Fruit fly (Drosophila melanogaster) whole organism, pupa: ENCODE results near the gene CG1116.

ENCODE experiments used
- CG10348 ChIP-seq: fragments of 200-800 bp; sonication (Bioruptor generic); IDR thresholded peaks from 2 replicates; pipeline ENCODE4 v1.3.6; 2022; ENCODE audit warnings: missing biosample characterization, missing genetic modification characterization
- CG12605 ChIP-seq: fragments of 200-800 bp; sonication (Bioruptor generic); IDR thresholded peaks from 2 replicates; pipeline ENCODE4 v1.3.6; 2022; ENCODE audit warnings: missing biosample characterization, missing genetic modification characterization
- CG13204 ChIP-seq: fragments of 200-800 bp; sonication (Bioruptor generic); optimal IDR thresholded peaks from 2 replicates; lab custom pipeline; 2018; ENCODE audit warnings: missing biosample characterization, mild to moderate bottlenecking, missing genetic modification characterization, moderate library complexity
- CG14655 ChIP-seq: fragments of 200-800 bp; sonication (Bioruptor generic); optimal IDR thresholded peaks from 3 replicates; lab custom pipeline; 2017; ENCODE audit warnings: mild to moderate bottlenecking, missing biosample characterization, missing genetic modification reagents, missing genetic modification characterization
- CG15710 ChIP-seq: fragments of 200-800 bp; sonication (Bioruptor generic); optimal IDR thresholded peaks from 2 replicates; lab custom pipeline; 2018; ENCODE audit warnings: missing biosample characterization, mild to moderate bottlenecking, missing genetic modification characterization, moderate library complexity
- CG17806 ChIP-seq: fragments of 200-800 bp; sonication (Bioruptor generic); optimal IDR thresholded peaks from 2 replicates; lab custom pipeline; 2018; ENCODE audit warnings: missing biosample characterization, mild to moderate bottlenecking, missing genetic modification characterization, moderate library complexity
- CG32121 ChIP-seq: fragments of 200-800 bp; sonication (Bioruptor generic); IDR thresholded peaks from 2 replicates; pipeline ENCODE4 v1.3.6; 2022; ENCODE audit warnings: missing biosample characterization, missing genetic modification characterization
- CG34367 ChIP-seq: fragments of 200-800 bp; sonication (Bioruptor generic); optimal IDR thresholded peaks from 2 replicates; lab custom pipeline; 2018; ENCODE audit warnings: missing biosample characterization, mild to moderate bottlenecking, missing genetic modification characterization
- CG4496 ChIP-seq: fragments of 200-800 bp; sonication (Bioruptor generic); IDR thresholded peaks from 3 replicates; pipeline ENCODE4 v1.3.6; 2022; ENCODE audit warnings: missing biosample characterization, missing genetic modification characterization
- CG8159 ChIP-seq: fragments of 200-800 bp; sonication (Bioruptor generic); optimal IDR thresholded peaks from 3 replicates; lab custom pipeline; 2018; ENCODE audit warnings: missing biosample characterization, mild to moderate bottlenecking, missing genetic modification characterization, moderate library complexity
- CG8301 ChIP-seq: fragments of 200-800 bp; sonication (Bioruptor generic); optimal IDR thresholded peaks from 2 replicates; lab custom pipeline; 2018; ENCODE audit warnings: missing biosample characterization, mild to moderate bottlenecking, missing genetic modification characterization
- CG9948 ChIP-seq: fragments of 200-800 bp; sonication (Bioruptor generic); optimal IDR thresholded peaks from 2 replicates; lab custom pipeline; 2018; ENCODE audit warnings: missing biosample characterization, mild to moderate bottlenecking, missing genetic modification characterization, moderate library complexity
- D1 ChIP-seq: fragments of 200-800 bp; sonication (Bioruptor generic); optimal IDR thresholded peaks from 2 replicates; lab custom pipeline; 2018; ENCODE audit warnings: missing biosample characterization, mild to moderate bottlenecking, missing genetic modification characterization, moderate library complexity
- EcR ChIP-seq: fragments of 200-800 bp; sonication (Bioruptor generic); optimal IDR thresholded peaks from 3 replicates; lab custom pipeline; 2019; ENCODE audit warnings: missing biosample characterization, missing genetic modification characterization, mild to moderate bottlenecking, moderate library complexity, missing genetic modification reagents
- Ets98B ChIP-seq: fragments of 200-800 bp; sonication (Bioruptor generic); IDR thresholded peaks from 2 replicates; pipeline ENCODE4 v1.3.6; 2022; ENCODE audit warnings: missing biosample characterization, missing genetic modification characterization
- Pif1A ChIP-seq: fragments of 200-800 bp; sonication (Bioruptor generic); optimal IDR thresholded peaks from 3 replicates; lab custom pipeline; 2016; ENCODE audit warnings: missing biosample characterization, missing genetic modification characterization
- Pif1B ChIP-seq: fragments of 200-800 bp; sonication (Bioruptor generic); optimal IDR thresholded peaks from 3 replicates; lab custom pipeline; 2016; ENCODE audit warnings: missing biosample characterization, missing genetic modification characterization
- Snoo ChIP-seq: fragments of 200-800 bp; sonication (Bioruptor generic); optimal IDR thresholded peaks from 3 replicates; lab custom pipeline; 2017; ENCODE audit warnings: missing biosample characterization, mild to moderate bottlenecking, missing genetic modification characterization, inconsistent platforms
- fd96Ca ChIP-seq: fragments of 200-800 bp; sonication (Bioruptor generic); IDR thresholded peaks from 3 replicates; pipeline ENCODE4 v1.3.6; 2022; ENCODE audit warnings: missing biosample characterization, missing genetic modification characterization
- gl ChIP-seq: fragments of 200-800 bp; sonication (Bioruptor generic); optimal IDR thresholded peaks from 2 replicates; lab custom pipeline; 2018; ENCODE audit warnings: missing biosample characterization, mild to moderate bottlenecking, missing genetic modification characterization
- rn ChIP-seq: fragments of 200-800 bp; sonication (Bioruptor generic); IDR thresholded peaks from 2 replicates; pipeline ENCODE4 v1.3.6; 2022; ENCODE audit warnings: missing biosample characterization, missing genetic modification characterization

The CG1116 gene

dm6 chr3R:5263311-5264250 lies 44.1 kb downstream of the CG1116 start:
- TF ChIP-seq CG8159 (tag; lab: Kevin White, UChicago) (peak; percentile 81), CG17806 (tag; lab: Kevin White, UChicago) (peak; percentile 62), D1 (peak; percentile 49), CG13204 (peak; percentile 44), rn (GFP tag; lab: Robert Waterston, UW) (no peak), CG9948 (tag; lab: Kevin White, UChicago) (peak; percentile 77), CG15710 (tag; lab: Kevin White, UChicago) (peak; percentile 77), CG34367 (peak; percentile 37), Ets98B (GFP tag; lab: Robert Waterston, UW) (no peak), Pif1B (GFP tag; lab: Kevin White, UChicago) (peak; percentile 61), fd96Ca (GFP tag; lab: Robert Waterston, UW) (0 out of 3 replicates have a peak, but pooled peaks have one; percentile 44), Snoo (tag; lab: Kevin White, UChicago) (peak; percentile 36), EcR (GFP tag; lab: Kevin White, UChicago) (peak; percentile 94), CG14655 (GFP tag; lab: Kevin White, UChicago) (peak; percentile 65), CG32121 (GFP tag; lab: Robert Waterston, UW) (0 out of 2 replicates have a peak, but pooled peaks have one; percentile 57), gl (tag; lab: Kevin White, UChicago) (no peak), CG4496 (GFP tag; lab: Robert Waterston, UW) (0 out of 3 replicates have a peak, but pooled peaks have one; percentile 12), CG10348 (no peak), CG12605 (GFP tag; lab: Robert Waterston, UW) (no peak), CG8301 (peak; percentile 28), Pif1A (GFP tag; lab: Kevin White, UChicago) (peak; percentile 56)

dm6 chr3R:5264251-5265098 lies 45.0 kb downstream of the CG1116 start:
- TF ChIP-seq CG8159 (tag; lab: Kevin White, UChicago) (peak; percentile 70), CG9948 (tag; lab: Kevin White, UChicago) (peak; percentile 44), CG13204 (no peak), CG32121 (GFP tag; lab: Robert Waterston, UW) (no peak), CG14655 (GFP tag; lab: Kevin White, UChicago) (peak; percentile 64), CG12605 (GFP tag; lab: Robert Waterston, UW) (peak; percentile 26; the same call in 1 of the 2 replicates), CG17806 (tag; lab: Kevin White, UChicago) (peak; percentile 33), CG4496 (GFP tag; lab: Robert Waterston, UW) (peak; percentile 44; the same call in 1 of the 3 replicates), CG15710 (tag; lab: Kevin White, UChicago) (peak; percentile 53), rn (GFP tag; lab: Robert Waterston, UW) (no peak), D1 (no peak), gl (tag; lab: Kevin White, UChicago) (peak; percentile 38), CG10348 (no peak), Ets98B (GFP tag; lab: Robert Waterston, UW) (no peak; the same call in 1 of the 2 replicates), Pif1A (GFP tag; lab: Kevin White, UChicago) (peak; percentile 29), fd96Ca (GFP tag; lab: Robert Waterston, UW) (no peak), CG8301 (peak; percentile 53), Pif1B (GFP tag; lab: Kevin White, UChicago) (peak; percentile 52), EcR (GFP tag; lab: Kevin White, UChicago) (no peak), Snoo (tag; lab: Kevin White, UChicago) (peak; percentile 54), CG34367 (peak; percentile 50)

- no peak for TF ChIP-seq CG8159 (tag; lab: Kevin White, UChicago)
- TF ChIP-seq rn (GFP tag; lab: Robert Waterston, UW): no peak
- no peak for TF ChIP-seq Snoo (tag; lab: Kevin White, UChicago)
- no peak for TF ChIP-seq CG4496 (GFP tag; lab: Robert Waterston, UW)
- TF ChIP-seq CG12605 (GFP tag; lab: Robert Waterston, UW): no peak
- no peak for TF ChIP-seq CG10348
Measured at dm6 chr3R:5266282-5266681, 46.8 kb downstream of the CG1116 start.

DNA sequence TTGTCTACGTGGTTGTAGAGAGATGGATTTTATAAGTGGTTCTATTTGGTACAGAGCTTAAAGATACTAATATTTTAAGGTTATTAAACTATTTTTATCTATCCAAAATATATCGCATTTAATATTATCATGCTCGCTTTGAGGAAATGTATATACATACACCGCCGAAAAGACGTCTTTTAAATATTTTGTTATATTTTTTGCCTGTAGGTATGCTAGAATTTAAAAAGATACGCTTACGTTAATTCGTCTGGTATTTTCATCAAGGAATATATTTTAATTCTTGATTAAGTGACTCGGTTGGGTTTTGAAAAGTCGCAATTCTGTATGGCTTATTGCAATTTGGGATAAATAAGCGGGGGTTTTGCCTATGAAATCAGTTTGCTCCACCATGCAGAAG lies 49.0 kb downstream of the CG1116 start:
- no peak for TF ChIP-seq rn (GFP tag; lab: Robert Waterston, UW)
- no peak for TF ChIP-seq D1
- TF ChIP-seq Pif1A (GFP tag; lab: Kevin White, UChicago): no peak
- TF ChIP-seq CG17806 (tag; lab: Kevin White, UChicago): no peak
- TF ChIP-seq CG14655 (GFP tag; lab: Kevin White, UChicago): no peak
- no peak for TF ChIP-seq Snoo (tag; lab: Kevin White, UChicago)
- no peak for TF ChIP-seq CG13204
- TF ChIP-seq CG10348: no peak
- no peak for TF ChIP-seq Pif1B (GFP tag; lab: Kevin White, UChicago)
- TF ChIP-seq CG12605 (GFP tag; lab: Robert Waterston, UW): no peak
- no peak for TF ChIP-seq CG15710 (tag; lab: Kevin White, UChicago)
